Fruit fly (Drosophila melanogaster) whole organism, adult: ENCODE measurements around the gene Cpr65Ay.

Experiments used
- CG33017 ChIP-seq: fragments of 200-800 bp; sonication (Bioruptor generic); optimal IDR thresholded peaks from 2 replicates; lab custom pipeline; 2018; ENCODE audit warnings: missing biosample characterization, mild to moderate bottlenecking, missing genetic modification characterization, moderate library complexity
- CG7045 ChIP-seq: fragments of 200-800 bp; sonication (Bioruptor generic); optimal IDR thresholded peaks from 2 replicates; lab custom pipeline; 2017; ENCODE audit warnings: missing biosample characterization, mild to moderate bottlenecking, missing genetic modification characterization
- CG7101 ChIP-seq: fragments of 200-800 bp; sonication (Bioruptor generic); optimal IDR thresholded peaks from 2 replicates; lab custom pipeline; 2018; ENCODE audit warnings: missing biosample characterization, mild to moderate bottlenecking, missing genetic modification characterization, moderate library complexity
- Clk ChIP-seq: fragments of 200-800 bp; sonication (Bioruptor generic); optimal IDR thresholded peaks from 2 replicates; lab custom pipeline; 2017; ENCODE audit warnings: missing biosample characterization, missing genetic modification characterization
- Crg-1 ChIP-seq: fragments of 200-800 bp; sonication (Bioruptor generic); optimal IDR thresholded peaks from 2 replicates; lab custom pipeline; 2016; ENCODE audit warnings: missing biosample characterization, missing genetic modification characterization
- Mnt ChIP-seq: fragments of 200-800 bp; sonication (Bioruptor generic); optimal IDR thresholded peaks from 2 replicates; lab custom pipeline; 2016; ENCODE audit warnings: missing biosample characterization, mild to moderate bottlenecking, missing genetic modification characterization
- bab1 ChIP-seq: fragments of 200-800 bp; sonication (Bioruptor generic); optimal IDR thresholded peaks from 3 replicates; lab custom pipeline; 2019; ENCODE audit warnings: missing biosample characterization, mild to moderate bottlenecking, missing genetic modification characterization, moderate library complexity
- cic ChIP-seq: fragments of 200-800 bp; sonication (Bioruptor generic); optimal IDR thresholded peaks from 2 replicates; lab custom pipeline; 2017; ENCODE audit warnings: missing biosample characterization, mild to moderate bottlenecking, missing genetic modification characterization, moderate library complexity
- ovo ChIP-seq: fragments of 200-800 bp; sonication (Bioruptor generic); optimal IDR thresholded peaks from 2 replicates; lab custom pipeline; 2016; ENCODE audit warnings: missing biosample characterization, missing genetic modification characterization
- tj ChIP-seq: fragments of 200-800 bp; sonication (Bioruptor generic); optimal IDR thresholded peaks from 3 replicates; lab custom pipeline; 2017; ENCODE audit warnings: missing biosample characterization, mild to moderate bottlenecking, missing genetic modification characterization, moderate library complexity
- toe ChIP-seq: fragments of 200-800 bp; sonication (Bioruptor generic); optimal IDR thresholded peaks from 2 replicates; lab custom pipeline; 2016; ENCODE audit warnings: missing biosample characterization, missing genetic modification characterization

DNA sequence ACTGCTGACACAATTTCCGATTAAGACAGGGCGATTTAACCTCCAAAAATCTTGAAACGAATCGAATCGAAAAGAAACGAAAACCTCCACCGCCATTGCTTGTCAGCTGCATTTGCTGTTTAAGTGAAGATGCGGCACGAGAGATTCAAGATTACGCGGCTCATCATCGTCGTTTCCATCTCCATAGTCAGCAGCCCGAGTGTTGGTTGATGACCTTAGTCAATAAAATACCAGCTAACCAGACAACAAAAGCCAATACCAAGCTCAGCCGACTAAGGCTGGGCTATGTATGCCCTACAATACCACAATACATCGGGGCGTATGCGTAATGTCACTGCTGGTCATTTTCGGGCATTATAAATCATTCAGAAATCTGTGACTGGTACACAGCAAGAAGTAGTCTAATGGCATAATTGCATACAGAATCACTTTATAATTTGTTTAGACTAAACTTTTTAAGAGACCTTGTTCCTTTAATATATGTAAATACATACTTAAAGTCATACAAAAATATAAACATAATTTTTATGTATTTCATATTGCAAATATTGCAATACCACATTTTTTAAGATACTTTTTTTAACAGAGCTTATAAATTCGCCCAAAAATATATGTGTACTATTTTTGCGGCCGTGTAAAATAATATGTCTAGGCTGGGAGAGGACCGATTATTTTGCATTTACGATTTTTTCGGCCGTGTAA lies 17.5 kb downstream of the Cpr65Ay start:
- TF ChIP-seq tj (GFP tag; lab: Kevin White, UChicago): no peak
- TF ChIP-seq CG33017 (tag; lab: Kevin White, UChicago): no peak
- TF ChIP-seq cic (GFP tag; lab: Kevin White, UChicago): no peak
- TF ChIP-seq CG7045 (GFP tag; lab: Kevin White, UChicago): no peak
- no peak for TF ChIP-seq Mnt (GFP tag; lab: Kevin White, UChicago)
- TF ChIP-seq CG7101 (tag; lab: Kevin White, UChicago): no peak
- TF ChIP-seq Crg-1: no peak
- no peak for TF ChIP-seq ovo (GFP tag; lab: Kevin White, UChicago)
- TF ChIP-seq Clk: no peak
- no peak for TF ChIP-seq toe
- TF ChIP-seq bab1 (GFP tag; lab: Kevin White, UChicago): no peak
